Fruit fly (Drosophila melanogaster): ENCODE data around the gene CG14913.
A peak's percentile ranks its signal among the peaks of the same experiment; 100 is the strongest.

CG14913 gene

DNA sequence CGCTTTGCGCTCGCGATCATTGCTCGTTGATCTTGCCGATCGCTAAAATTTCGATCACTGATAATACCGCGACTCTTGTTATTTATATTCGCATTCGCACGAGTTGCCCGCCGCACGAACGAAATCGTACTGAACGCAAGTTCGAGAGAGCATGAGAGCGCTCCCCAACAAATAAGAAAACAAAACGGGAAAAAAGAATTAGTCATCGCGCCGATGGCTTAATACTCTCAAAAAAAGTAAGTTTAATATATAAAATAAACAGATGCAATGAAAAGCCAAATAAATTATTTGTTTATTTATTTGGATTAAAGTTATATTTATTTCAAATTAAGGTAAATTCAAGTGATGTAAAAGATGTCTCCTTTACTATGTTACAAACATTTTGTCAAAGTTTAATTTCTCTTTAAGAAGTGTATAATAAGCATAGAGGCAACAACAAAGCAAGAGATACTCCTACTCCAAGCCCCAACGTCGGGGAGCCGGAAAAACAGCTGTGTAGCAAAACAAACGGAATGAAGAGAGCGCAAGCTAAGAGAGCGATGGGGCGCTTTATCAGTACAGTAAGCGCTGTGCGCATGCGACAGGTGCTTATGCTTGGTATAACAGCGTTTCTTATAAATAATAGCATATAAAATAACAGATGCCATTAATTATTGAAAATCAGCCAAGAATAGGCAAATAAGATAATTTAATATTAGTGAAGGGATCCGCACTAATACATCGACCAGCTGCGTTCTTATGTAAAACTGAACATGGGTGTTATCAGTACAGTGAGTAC lies 40.7 kb downstream of the CG14913 start:
- TF ChIP-seq rn (GFP tag; IDR thresholded peaks at IDR 0.05) (0 out of 2 replicates have a peak, but pooled peaks have one; percentile 17), CG34367 (tag; optimal IDR thresholded peaks at IDR 0.05) (peak; percentile 22), CG9948 (tag; optimal IDR thresholded peaks at IDR 0.05) (peak; percentile 62), CG13204 (GFP tag; optimal IDR thresholded peaks at IDR 0.05) (peak; percentile 20), CG10348 (GFP tag; IDR thresholded peaks at IDR 0.05) (no peak), EcR (GFP tag; optimal IDR thresholded peaks at IDR 0.05) (peak; percentile 37), CG32121 (GFP tag; IDR thresholded peaks at IDR 0.05) (peak; percentile 60), fd96Ca (GFP tag; IDR thresholded peaks at IDR 0.05) (peak; percentile 71), Snoo (tag; optimal IDR thresholded peaks at IDR 0.05) (peak; percentile 85), Ets98B (GFP tag; IDR thresholded peaks at IDR 0.05) (peak; percentile 32; the same call in 1 of the 2 replicates), CG8159 (tag; optimal IDR thresholded peaks at IDR 0.05) (peak; percentile 86), Pif1B (GFP tag; optimal IDR thresholded peaks at IDR 0.05) (peak; percentile 71), CG12605 (GFP tag; IDR thresholded peaks at IDR 0.05) (peak; percentile 41), D1 (tag; optimal IDR thresholded peaks at IDR 0.05) (peak; percentile 84), CG4496 (GFP tag; IDR thresholded peaks at IDR 0.05) (peak; percentile 76; the same call in 2 of the 3 replicates), CG15710 (tag; optimal IDR thresholded peaks at IDR 0.05) (peak; percentile 58), CG8301 (tag; optimal IDR thresholded peaks at IDR 0.05) (peak; percentile 50), gl (tag; optimal IDR thresholded peaks at IDR 0.05) (peak; percentile 30), CG14655 (GFP tag; optimal IDR thresholded peaks at IDR 0.05) (peak; percentile 78), CG17806 (tag; optimal IDR thresholded peaks at IDR 0.05) (peak; percentile 60), Pif1A (GFP tag; optimal IDR thresholded peaks at IDR 0.05) (peak; percentile 77)

DNA sequence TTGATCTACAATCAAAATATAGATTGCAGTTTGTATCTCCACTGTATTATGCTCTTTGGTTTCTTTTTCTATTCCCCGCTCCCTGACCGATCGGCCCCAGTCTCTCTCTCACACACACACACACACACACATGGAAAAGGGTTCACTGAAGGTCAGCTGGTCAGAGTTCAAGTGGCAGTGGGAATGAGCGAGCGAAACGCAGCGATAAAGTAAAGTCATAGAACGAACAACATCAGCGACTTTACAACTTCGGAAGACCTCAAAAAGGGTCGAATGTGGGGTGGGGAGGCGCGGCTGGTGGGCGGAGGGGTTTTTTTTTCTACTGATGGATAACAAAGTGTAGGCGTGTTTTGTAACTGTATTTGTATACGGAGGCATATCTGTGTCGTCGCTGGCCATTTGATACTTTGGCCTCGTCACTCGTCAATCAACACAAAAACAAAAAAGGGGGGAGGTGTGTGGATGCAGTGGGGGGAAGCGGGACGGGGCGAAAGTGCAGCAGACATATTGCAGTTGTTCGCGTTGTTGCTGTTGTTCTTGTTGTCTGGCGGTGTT lies 41.4 kb downstream of the CG14913 start:
- 0 out of 3 replicates have a peak, but pooled peaks have one; percentile 3 for TF ChIP-seq fd96Ca (GFP tag; IDR thresholded peaks at IDR 0.05)
- TF ChIP-seq gl (tag; optimal IDR thresholded peaks at IDR 0.05) = no peak
- TF ChIP-seq CG4496 (GFP tag; IDR thresholded peaks at IDR 0.05) = 0 out of 3 replicates have a peak, but pooled peaks have one; percentile 24
- peak; percentile 17; the same call in 1 of the 2 replicates for TF ChIP-seq Ets98B (GFP tag; IDR thresholded peaks at IDR 0.05)

DNA sequence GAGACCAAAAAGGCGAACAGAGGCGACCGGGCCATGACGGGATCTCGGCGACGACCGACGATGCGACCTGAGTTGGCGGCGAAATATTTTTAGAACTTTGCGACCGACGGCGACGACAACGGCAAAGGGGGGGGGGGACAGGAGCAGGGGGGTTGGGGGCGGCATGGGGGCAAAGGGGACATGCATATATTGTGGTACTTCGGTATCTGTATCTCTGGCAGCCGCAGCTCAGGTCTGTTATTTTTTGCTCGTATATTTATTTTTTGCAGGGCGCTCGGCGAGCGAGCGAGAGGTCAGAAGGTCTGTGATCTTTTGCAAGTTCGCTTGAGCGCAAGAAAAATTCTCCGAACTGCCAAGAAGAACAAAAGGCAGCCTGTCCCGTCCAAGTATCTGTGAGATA lies 42.4 kb downstream of the CG14913 start:
- TF ChIP-seq Snoo (tag; optimal IDR thresholded peaks at IDR 0.05) (no peak), EcR (GFP tag; optimal IDR thresholded peaks at IDR 0.05) (peak; percentile 90), CG13204 (GFP tag; optimal IDR thresholded peaks at IDR 0.05) (peak; percentile 85)

DNA sequence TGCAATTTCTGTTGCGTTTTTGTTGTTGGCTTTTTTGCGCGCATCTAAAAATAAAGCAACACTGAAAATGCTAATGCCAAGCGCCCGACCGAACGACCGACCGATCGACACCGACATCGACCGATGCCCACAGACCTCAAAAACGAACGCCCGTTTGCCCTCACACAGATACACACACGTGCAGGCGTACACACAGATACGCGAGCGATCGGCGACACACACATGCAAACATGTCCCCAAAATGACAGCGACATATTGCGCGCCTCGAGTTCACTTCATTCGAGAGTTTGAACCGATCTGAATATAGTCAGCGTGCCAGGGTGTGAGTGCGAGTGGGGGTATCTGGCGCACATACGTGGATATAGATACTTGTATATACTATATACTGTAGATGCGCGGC lies 44.4 kb downstream of the CG14913 start:
- TF ChIP-seq CG32121 (GFP tag; IDR thresholded peaks at IDR 0.05) (no peak), EcR (GFP tag; optimal IDR thresholded peaks at IDR 0.05) (peak; percentile 71), CG10348 (GFP tag; IDR thresholded peaks at IDR 0.05) (no peak), CG13204 (GFP tag; optimal IDR thresholded peaks at IDR 0.05) (peak; percentile 52), Ets98B (GFP tag; IDR thresholded peaks at IDR 0.05) (peak; percentile 14; the same call in 1 of the 2 replicates), fd96Ca (GFP tag; IDR thresholded peaks at IDR 0.05) (no peak), CG34367 (tag; optimal IDR thresholded peaks at IDR 0.05) (no peak), Pif1A (GFP tag; optimal IDR thresholded peaks at IDR 0.05) (no peak), CG14655 (GFP tag; optimal IDR thresholded peaks at IDR 0.05) (no peak)

DNA sequence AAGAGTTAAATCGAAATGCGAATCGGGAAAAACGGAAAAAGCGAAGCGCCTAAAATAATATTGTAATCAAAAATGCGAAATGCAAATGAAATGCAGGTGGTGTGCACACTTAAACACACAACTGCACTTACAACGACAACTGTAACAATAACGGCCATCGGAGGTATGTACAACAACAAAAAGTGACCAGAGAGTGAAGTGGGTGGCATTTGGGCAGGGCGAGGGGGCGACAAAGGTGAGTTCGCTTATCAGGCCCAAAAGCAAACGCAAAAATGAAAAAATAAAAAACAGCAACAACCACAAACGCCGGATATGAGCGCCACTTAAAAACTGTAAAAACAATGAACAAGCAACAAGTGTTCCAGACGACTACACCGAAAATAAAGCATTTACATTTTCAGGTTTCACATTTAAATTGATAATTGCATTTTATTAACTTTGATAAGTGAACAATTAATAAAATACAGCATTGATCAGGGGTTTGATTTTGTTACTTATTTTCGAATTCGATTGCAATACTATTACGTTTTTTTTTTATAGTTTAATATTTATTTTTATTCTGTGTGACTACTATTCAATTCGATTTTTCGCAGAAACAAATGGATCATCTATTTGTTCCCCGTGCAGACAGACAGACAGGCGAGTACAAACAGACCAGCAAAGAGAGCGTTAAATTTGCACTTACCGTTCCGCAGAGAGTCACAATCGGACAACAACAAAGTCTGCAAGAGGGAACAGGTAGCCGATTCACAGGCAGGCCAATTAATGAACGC lies 48.5 kb downstream of the CG14913 start:
- TF ChIP-seq D1 (tag; optimal IDR thresholded peaks at IDR 0.05) (no peak), rn (GFP tag; IDR thresholded peaks at IDR 0.05) (no peak), CG32121 (GFP tag; IDR thresholded peaks at IDR 0.05) (peak; percentile 70), CG17806 (tag; optimal IDR thresholded peaks at IDR 0.05) (peak; percentile 34), Ets98B (GFP tag; IDR thresholded peaks at IDR 0.05) (peak; percentile 66), fd96Ca (GFP tag; IDR thresholded peaks at IDR 0.05) (no peak), CG9948 (tag; optimal IDR thresholded peaks at IDR 0.05) (peak; percentile 51), CG4496 (GFP tag; IDR thresholded peaks at IDR 0.05) (peak; percentile 74; the same call in 2 of the 3 replicates), CG8301 (tag; optimal IDR thresholded peaks at IDR 0.05) (peak; percentile 28), Pif1A (GFP tag; optimal IDR thresholded peaks at IDR 0.05) (peak; percentile 24), Snoo (tag; optimal IDR thresholded peaks at IDR 0.05) (peak; percentile 61), CG12605 (GFP tag; IDR thresholded peaks at IDR 0.05) (peak; percentile 71), EcR (GFP tag; optimal IDR thresholded peaks at IDR 0.05) (no peak), CG8159 (tag; optimal IDR thresholded peaks at IDR 0.05) (peak; percentile 63), CG13204 (GFP tag; optimal IDR thresholded peaks at IDR 0.05) (no peak), CG34367 (tag; optimal IDR thresholded peaks at IDR 0.05) (peak; percentile 27), CG14655 (GFP tag; optimal IDR thresholded peaks at IDR 0.05) (peak; percentile 39), Pif1B (GFP tag; optimal IDR thresholded peaks at IDR 0.05) (peak; percentile 53), gl (tag; optimal IDR thresholded peaks at IDR 0.05) (no peak), CG10348 (GFP tag; IDR thresholded peaks at IDR 0.05) (no peak), CG15710 (tag; optimal IDR thresholded peaks at IDR 0.05) (peak; percentile 62)
